Worm (Caenorhabditis elegans) whole organism, young adult: ENCODE results near the gene srlf-14.

Experiments used
- D2030.7 ChIP-seq: fragments of 200-800 bp; sonication (Bioruptor generic); IDR thresholded peaks from 2 replicates; pipeline ENCODE4 v1.3.6; 2022; ENCODE audit warnings: missing genetic modification reagents, missing genetic modification characterization, missing compliant biosample characterization
- lin-54 ChIP-seq: fragments of 200-800 bp; sonication (Bioruptor generic); optimal IDR thresholded peaks from 2 replicates; lab custom pipeline; 2018; ENCODE audit warnings: mild to moderate bottlenecking, missing genetic modification characterization, missing compliant biosample characterization
- madf-6 ChIP-seq: fragments of 200-800 bp; sonication (Bioruptor generic); IDR thresholded peaks from 2 replicates; pipeline ENCODE4 v1.3.6; 2022; ENCODE audit warnings: missing genetic modification reagents, missing genetic modification characterization, missing compliant biosample characterization
- ztf-6 ChIP-seq: fragments of 200-800 bp; sonication (Bioruptor generic); IDR thresholded peaks from 2 replicates; pipeline ENCODE4 v1.3.6; 2022; ENCODE audit warnings: missing genetic modification reagents, missing genetic modification characterization, missing compliant biosample characterization

DNA sequence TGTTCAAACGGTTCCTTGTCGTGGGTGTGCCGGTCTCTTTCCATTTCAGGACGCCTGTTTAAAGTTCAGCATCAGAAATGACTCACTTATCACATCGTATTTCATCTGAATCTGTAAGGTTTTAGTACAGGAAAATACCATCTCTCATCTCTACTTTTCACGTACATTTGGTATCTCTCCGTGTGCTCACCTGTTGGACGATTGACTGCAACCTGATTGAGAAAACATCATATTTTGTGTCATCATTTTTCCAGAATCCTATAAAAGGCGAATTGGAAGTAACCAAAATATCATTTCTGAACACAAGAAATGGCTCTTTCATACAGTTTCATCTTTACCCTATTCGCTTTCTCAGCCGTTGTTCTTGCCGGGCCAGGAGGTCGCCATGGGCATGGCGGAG lies 5.9 kb upstream of the srlf-14 start, which contains the start of gene srlf-30:
- no peak for TF ChIP-seq madf-6 (GFP tag; lab: Robert Waterston, UW)
- TF ChIP-seq lin-54 (GFP tag; lab: Kevin White, UChicago): no peak
- TF ChIP-seq ztf-6 (GFP tag; lab: Robert Waterston, UW): no peak
- TF ChIP-seq D2030.7 (GFP tag; lab: Robert Waterston, UW): no peak
